Fruit fly (Drosophila melanogaster) whole organism: ENCODE results near the gene Fdx2.

Source experiments
- CG8478 ChIP-seq: fragments of >200 bp; optimal IDR thresholded peaks from 2 replicates; lab custom pipeline; 2018; ENCODE audit warnings: inconsistent platforms
- Dll ChIP-seq: fragments of >200 bp; optimal IDR thresholded peaks from 2 replicates; lab custom pipeline; 2017
- EcR ChIP-seq, 2 experiments: fragments of >200 bp; optimal IDR thresholded peaks; 2 replicates each; lab custom pipeline; 2017; ENCODE audit warnings: missing biosample characterization in 2 of 2, missing genetic modification characterization in 2 of 2, missing genetic modification reagents in 2 of 2
- psq ChIP-seq: fragments of >200 bp; optimal IDR thresholded peaks from 2 replicates; lab custom pipeline; 2017
- usp ChIP-seq: fragments of >200 bp; optimal IDR thresholded peaks from 2 replicates; lab custom pipeline; 2017; ENCODE audit warnings: missing biosample characterization, missing genetic modification characterization, mixed read lengths

DNA sequence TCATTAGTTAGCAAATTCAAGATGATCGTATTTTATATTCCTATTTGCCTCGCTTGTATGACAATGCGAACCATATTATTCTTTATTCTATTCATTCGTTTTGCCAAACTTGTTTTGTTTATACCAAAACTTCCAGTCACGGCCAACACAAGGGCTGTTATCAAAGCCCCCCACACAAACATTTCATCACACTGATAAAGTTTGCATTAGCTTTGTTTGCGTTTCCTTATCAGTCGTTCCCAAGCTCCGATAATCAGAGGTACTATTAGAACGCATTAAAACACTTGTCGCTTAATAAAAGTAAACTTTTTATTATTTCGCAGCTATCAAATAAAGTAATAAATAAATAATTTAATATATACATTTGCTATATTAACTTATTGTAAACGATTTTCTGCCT is 1.4 kb downstream of the Fdx2 start:
- no peak for TF ChIP-seq CG8478 (lab: Kevin White, UChicago)
- no peak for TF ChIP-seq usp
- TF ChIP-seq Dll (lab: Kevin White, UChicago): no peak
- TF ChIP-seq psq (lab: Kevin White, UChicago): no peak
- TF ChIP-seq EcR (GFP tag; optimal IDR thresholded peaks at IDR 0.05; lab: Kevin White, UChicago): no peak
